Worm (Caenorhabditis elegans) whole organism, L2 larva: ENCODE measurements around the gene eef-1G.

ENCODE experiments used
- F13H6.1 ChIP-seq: sonication (generic microtip); optimal IDR thresholded peaks from 2 replicates; lab custom pipeline; 2016; ENCODE audit warnings: missing genetic modification characterization, missing compliant biosample characterization
- R02D3.7 ChIP-seq: fragments of 150-350 bp; optimal IDR thresholded peaks from 2 replicates; lab custom pipeline; 2014; ENCODE audit warnings: missing biosample characterization, missing genetic modification characterization
- Y55F3AM.14 ChIP-seq: fragments of 200-800 bp; sonication (Bioruptor generic); optimal IDR thresholded peaks from 2 replicates; lab custom pipeline; 2018; ENCODE audit warnings: mild to moderate bottlenecking, missing genetic modification characterization, missing compliant biosample characterization
- ZK546.5 ChIP-seq: sonication (generic microtip); optimal IDR thresholded peaks from 2 replicates; lab custom pipeline; 2017; ENCODE audit warnings: missing biosample characterization, missing genetic modification characterization
- alr-1 ChIP-seq: fragments of 150-350 bp; optimal IDR thresholded peaks from 2 replicates; lab custom pipeline; 2014; ENCODE audit warnings: missing biosample characterization, missing genetic modification characterization
- aly-2 ChIP-seq: fragments of 150-350 bp; optimal IDR thresholded peaks from 2 replicates; lab custom pipeline; 2014; ENCODE audit warnings: missing biosample characterization, missing genetic modification characterization
- ama-1 ChIP-seq: fragments of 150-350 bp; optimal IDR thresholded peaks from 2 replicates; lab custom pipeline; 2018; ENCODE audit warnings: inconsistent platforms
- ceh-16 ChIP-seq: fragments of 150-350 bp; optimal IDR thresholded peaks from 2 replicates; lab custom pipeline; 2014; ENCODE audit warnings: missing biosample characterization, missing genetic modification characterization
- ceh-82 ChIP-seq: fragments of 150-350 bp; optimal IDR thresholded peaks from 2 replicates; lab custom pipeline; 2014; ENCODE audit warnings: missing biosample characterization, missing genetic modification characterization
- crh-2 ChIP-seq: sonication (generic microtip); optimal IDR thresholded peaks from 2 replicates; lab custom pipeline; 2017; ENCODE audit warnings: missing biosample characterization, missing genetic modification characterization
- dmd-4 ChIP-seq: sonication (generic microtip); optimal IDR thresholded peaks from 2 replicates; lab custom pipeline; 2017; ENCODE audit warnings: missing biosample characterization, missing genetic modification characterization
- egl-27 ChIP-seq: sonication (generic microtip); optimal IDR thresholded peaks from 3 replicates; lab custom pipeline; 2017; ENCODE audit warnings: missing biosample characterization, missing genetic modification reagents, missing genetic modification characterization
- elt-1 ChIP-seq: fragments of 150-350 bp; optimal IDR thresholded peaks from 2 replicates; lab custom pipeline; 2014; ENCODE audit warnings: missing biosample characterization, missing genetic modification characterization
- elt-3 ChIP-seq: sonication (generic microtip); optimal IDR thresholded peaks from 2 replicates; lab custom pipeline; 2017; ENCODE audit warnings: missing biosample characterization, missing genetic modification characterization
- fos-1 ChIP-seq: fragments of 150-350 bp; optimal IDR thresholded peaks from 2 replicates; lab custom pipeline; 2014; ENCODE audit warnings: missing biosample characterization, missing genetic modification characterization
- gmeb-1 ChIP-seq: fragments of 150-350 bp; optimal IDR thresholded peaks from 2 replicates; lab custom pipeline; 2014; ENCODE audit warnings: missing biosample characterization, missing genetic modification characterization
- lin-13 ChIP-seq: fragments of 150-350 bp; optimal IDR thresholded peaks from 2 replicates; lab custom pipeline; 2014; ENCODE audit warnings: missing biosample characterization, missing genetic modification reagents, missing genetic modification characterization
- lin-39 ChIP-seq: fragments of 150-350 bp; optimal IDR thresholded peaks from 2 replicates; lab custom pipeline; 2014; ENCODE audit warnings: missing biosample characterization, missing genetic modification reagents, missing genetic modification characterization
- lsy-2 ChIP-seq, 2 experiments: fragments of 150-350 bp in 1 of 2; sonication (generic microtip) in 1 of 2; optimal IDR thresholded peaks; 2 replicates each; lab custom pipeline; 2014 to 2017; ENCODE audit warnings: missing biosample characterization in 2 of 2, missing genetic modification characterization in 2 of 2
- mab-5 ChIP-seq: fragments of 150-350 bp; optimal IDR thresholded peaks from 2 replicates; lab custom pipeline; 2014; ENCODE audit warnings: missing biosample characterization, missing genetic modification characterization
- mbf-1 ChIP-seq: sonication (generic microtip); optimal IDR thresholded peaks from 2 replicates; lab custom pipeline; 2017; ENCODE audit warnings: missing biosample characterization, missing genetic modification characterization
- mdl-1 ChIP-seq, 2 experiments: fragments of 150-350 bp in 1 of 2; sonication (generic microtip) in 1 of 2; optimal IDR thresholded peaks; 2 replicates each; lab custom pipeline; 2017; ENCODE audit warnings: missing biosample characterization in 2 of 2, missing genetic modification characterization in 2 of 2
- nhr-10 ChIP-seq: sonication (generic microtip); optimal IDR thresholded peaks from 2 replicates; lab custom pipeline; 2017; ENCODE audit warnings: missing biosample characterization, missing genetic modification characterization
- nhr-11 ChIP-seq: fragments of 150-350 bp; optimal IDR thresholded peaks from 2 replicates; lab custom pipeline; 2014; ENCODE audit warnings: missing biosample characterization, missing genetic modification characterization
- nhr-12 ChIP-seq: fragments of 150-350 bp; optimal IDR thresholded peaks from 2 replicates; lab custom pipeline; 2014; ENCODE audit warnings: missing biosample characterization, missing genetic modification characterization
- nhr-129 ChIP-seq: fragments of 150-350 bp; optimal IDR thresholded peaks from 2 replicates; lab custom pipeline; 2014; ENCODE audit warnings: missing biosample characterization, missing genetic modification characterization
- nhr-21 ChIP-seq: fragments of 150-350 bp; optimal IDR thresholded peaks from 2 replicates; lab custom pipeline; 2014; ENCODE audit warnings: missing biosample characterization, missing genetic modification characterization
- nhr-77 ChIP-seq: fragments of 150-350 bp; optimal IDR thresholded peaks from 2 replicates; lab custom pipeline; 2014; ENCODE audit warnings: missing biosample characterization, missing genetic modification characterization
- peb-1 ChIP-seq: fragments of 150-350 bp; optimal IDR thresholded peaks from 2 replicates; lab custom pipeline; 2014; ENCODE audit warnings: missing biosample characterization, missing genetic modification characterization
- sem-4 ChIP-seq: fragments of 150-350 bp; optimal IDR thresholded peaks from 2 replicates; lab custom pipeline; 2014; ENCODE audit warnings: missing biosample characterization, missing genetic modification reagents, missing genetic modification characterization
- sma-3 ChIP-seq: sonication (generic microtip); optimal IDR thresholded peaks from 2 replicates; lab custom pipeline; 2016; ENCODE audit warnings: missing genetic modification reagents, missing genetic modification characterization, missing compliant biosample characterization
- sma-9 ChIP-seq, 2 experiments: fragments of 150-350 bp in 1 of 2; sonication (generic microtip) in 1 of 2; optimal IDR thresholded peaks; 2 replicates each; lab custom pipeline; 2014 to 2016; ENCODE audit warnings: missing genetic modification characterization in 2 of 2, mild to moderate bottlenecking in 1 of 2, missing biosample characterization in 1 of 2, missing compliant biosample characterization in 1 of 2, missing genetic modification reagents in 1 of 2, moderate library complexity in 1 of 2
- snpc-4 ChIP-seq: fragments of 150-350 bp; optimal IDR thresholded peaks from 2 replicates; lab custom pipeline; 2014; ENCODE audit warnings: missing biosample characterization, missing genetic modification characterization
- unc-39 ChIP-seq: fragments of 150-350 bp; optimal IDR thresholded peaks from 2 replicates; lab custom pipeline; 2014; ENCODE audit warnings: missing biosample characterization, missing genetic modification characterization
- unc-55 ChIP-seq: fragments of 150-350 bp; sonication (generic microtip); optimal IDR thresholded peaks from 3 replicates; lab custom pipeline; 2014; ENCODE audit warnings: missing biosample characterization, missing genetic modification reagents, missing genetic modification characterization
- unc-62 ChIP-seq: fragments of 150-350 bp; optimal IDR thresholded peaks from 2 replicates; lab custom pipeline; 2014; ENCODE audit warnings: missing biosample characterization, missing genetic modification reagents, missing genetic modification characterization
- zag-1 ChIP-seq: fragments of 150-350 bp; optimal IDR thresholded peaks from 2 replicates; lab custom pipeline; 2014; ENCODE audit warnings: missing biosample characterization, missing genetic modification characterization
- ztf-1 ChIP-seq: fragments of 200-800 bp; sonication (Bioruptor generic); conservative IDR thresholded peaks from 2 replicates; pipeline ENCODE4 v1.3.6; 2022; ENCODE audit warnings: missing genetic modification characterization, missing compliant biosample characterization
- ztf-11 ChIP-seq: sonication (generic microtip); optimal IDR thresholded peaks from 2 replicates; lab custom pipeline; 2017; ENCODE audit warnings: missing biosample characterization, missing genetic modification characterization
- ztf-4 ChIP-seq: fragments of 150-350 bp; optimal IDR thresholded peaks from 2 replicates; lab custom pipeline; 2014; ENCODE audit warnings: missing biosample characterization, missing genetic modification characterization

The eef-1G gene

DNA sequence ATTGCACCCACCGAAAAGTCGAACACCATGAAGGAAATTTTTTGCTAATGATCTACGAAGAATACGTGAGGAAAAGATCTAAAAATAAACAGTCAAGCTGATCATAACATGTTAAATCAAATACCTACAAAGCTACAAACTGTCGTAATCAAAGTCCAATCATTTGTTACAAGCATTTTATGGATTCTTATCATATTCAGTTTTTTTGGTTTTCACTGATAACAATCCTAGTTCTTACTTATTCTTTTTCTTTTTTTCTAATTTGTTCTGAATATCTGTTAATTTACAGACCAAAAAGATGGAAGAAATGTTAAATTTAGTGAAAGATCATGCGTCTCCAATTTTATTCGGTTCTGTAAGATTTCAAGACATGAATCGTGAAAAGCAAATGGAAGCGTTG is 10.7 kb upstream of the eef-1G start, which contains the start of gene F17C11.6:
TSS of gene F17C11.6 (plus strand) at position 290 of the 400 bp plus-strand sequence.
- peak; percentile 2 for TF ChIP-seq fos-1 (tag; lab: Kevin White, UChicago)
- no peak for TF ChIP-seq ceh-82

- no peak for TF ChIP-seq ceh-16 (tag; lab: Kevin White, UChicago)
- peak; percentile 14 for TF ChIP-seq fos-1 (tag; lab: Kevin White, UChicago)
These were observed 9.6 kb upstream of the eef-1G start, which contains the start of gene F17C11.13 for ce11 chrV:10955681-10956476. TSS of gene F17C11.13 (plus strand) at chrV:10955923.

- peak; percentile 10 for TF ChIP-seq crh-2 (tag; lab: Kevin White, UChicago)
- peak; percentile 51 for TF ChIP-seq sma-9 (GFP tag; optimal IDR thresholded peaks at IDR 0.05; lab: Kevin White, UChicago)
- TF ChIP-seq sma-9 (tag; optimal IDR thresholded peaks at IDR 0.05; lab: Kevin White, UChicago) = no peak
- peak; percentile 17 for TF ChIP-seq Y55F3AM.14 (GFP tag; lab: Kevin White, UChicago)
- peak in 1 of 2 experiments; percentile 29 for TF ChIP-seq lsy-2 (tag; optimal IDR thresholded peaks at IDR 0.05; lab: Kevin White, UChicago)
- no peak for TF ChIP-seq ztf-4
- peak; percentile 14 for TF ChIP-seq lin-13
- no peak for TF ChIP-seq unc-39
- TF ChIP-seq fos-1 (tag; lab: Kevin White, UChicago) = no peak
These were observed 7.1 kb upstream of the eef-1G start, which contains the start of gene pigt-1 for ce11 chrV:10958322-10958900. TSS of gene pigt-1 (minus strand) at chrV:10958821.

- TF ChIP-seq nhr-129 (peak; percentile 18), crh-2 (tag; lab: Kevin White, UChicago) (peak; percentile 27), sma-3 (GFP tag; lab: Kevin White, UChicago) (no peak), unc-39 (no peak), nhr-77 (no peak), snpc-4 (no peak), elt-1 (tag; lab: Kevin White, UChicago) (no peak), sma-9 (GFP tag; optimal IDR thresholded peaks at IDR 0.05; lab: Kevin White, UChicago) (peak; percentile 42), sma-9 (tag; optimal IDR thresholded peaks at IDR 0.05; lab: Kevin White, UChicago) (no peak), fos-1 (tag; lab: Kevin White, UChicago) (peak; percentile 68), gmeb-1 (tag; lab: Kevin White, UChicago) (no peak), mbf-1 (tag; lab: Kevin White, UChicago) (no peak)
These were observed 5.0 kb upstream of the eef-1G start, which contains the start of gene vps-36 for ce11 chrV:10960544-10960943. TSS of gene vps-36 (minus strand) at chrV:10960669.

DNA sequence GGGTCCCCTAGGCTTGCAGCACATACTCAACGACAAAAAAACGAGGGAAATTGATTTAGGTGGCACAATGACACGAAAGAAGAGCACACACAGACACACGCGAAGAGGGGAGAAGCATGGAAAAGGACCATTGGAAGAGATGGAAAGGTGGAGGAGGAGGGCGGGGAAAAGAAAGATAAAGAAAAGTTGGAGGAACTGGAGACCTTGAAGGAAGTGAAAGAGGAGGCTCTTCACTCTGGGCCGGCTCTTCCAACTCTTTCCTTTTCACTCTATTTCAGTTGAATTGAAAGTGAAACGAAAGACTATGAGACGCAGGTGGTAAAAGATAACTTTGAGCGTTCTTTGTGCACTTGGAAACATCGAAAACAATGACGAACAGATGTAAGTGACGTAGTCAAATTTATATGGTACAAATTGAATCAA is 4.1 kb upstream of the eef-1G start:
- TF ChIP-seq alr-1 (tag; lab: Kevin White, UChicago) (no peak), elt-1 (tag; lab: Kevin White, UChicago) (no peak), dmd-4 (no peak), elt-3 (tag; lab: Kevin White, UChicago) (no peak), ama-1 (lab: Kevin White, UChicago) (no peak), lin-39 (tag; lab: Kevin White, UChicago) (no peak), snpc-4 (peak; percentile 11), nhr-10 (no peak), lin-13 (peak; percentile 43), unc-55 (GFP tag; lab: Kevin White, UChicago) (peak; percentile 85), unc-39 (no peak), ZK546.5 (tag; lab: Kevin White, UChicago) (no peak), nhr-21 (no peak), peb-1 (no peak), lsy-2 (tag; optimal IDR thresholded peaks at IDR 0.05; lab: Kevin White, UChicago) (peak in 1 of 2 experiments; percentile 80), ceh-16 (tag; lab: Kevin White, UChicago) (no peak), Y55F3AM.14 (GFP tag; lab: Kevin White, UChicago) (peak; percentile 75), R02D3.7 (no peak), sma-9 (GFP tag; optimal IDR thresholded peaks at IDR 0.05; lab: Kevin White, UChicago) (peak; percentile 88), sma-9 (tag; optimal IDR thresholded peaks at IDR 0.05; lab: Kevin White, UChicago) (no peak), nhr-12 (tag; lab: Kevin White, UChicago) (no peak), ztf-4 (peak; percentile 52), unc-62 (GFP tag; lab: Kevin White, UChicago) (no peak), mdl-1 (tag; optimal IDR thresholded peaks at IDR 0.05; lab: Kevin White, UChicago) (peak in 1 of 2 experiments; percentile 55), ztf-11 (no peak), aly-2 (no peak), mab-5 (tag; lab: Kevin White, UChicago) (peak; percentile 50), nhr-129 (peak; percentile 85), sem-4 (peak; percentile 74), egl-27 (tag; lab: Kevin White, UChicago) (peak; percentile 31), fos-1 (tag; lab: Kevin White, UChicago) (peak; percentile 32), F13H6.1 (tag; lab: Kevin White, UChicago) (peak; percentile 90), ztf-1 (GFP tag; lab: Robert Waterston, UW) (no peak), mbf-1 (tag; lab: Kevin White, UChicago) (no peak), zag-1 (peak; percentile 6), nhr-11 (no peak)
